Fruit fly (Drosophila melanogaster) Kc167 (cell line): Measurements from ENCODE around the gene CG42692.

Source experiments
- Myc ChIP-seq: fragments of >200 bp; optimal IDR thresholded peaks from 2 replicates; lab custom pipeline; 2017; ENCODE audit warnings: missing external identifiers
- Sin3A ChIP-seq: fragments of >200 bp; optimal IDR thresholded peaks from 2 replicates; lab custom pipeline; 2018; ENCODE audit warnings: missing external identifiers
- h ChIP-seq: fragments of >200 bp; optimal IDR thresholded peaks from 3 replicates; lab custom pipeline; 2018; ENCODE audit warnings: missing external identifiers
- insv ChIP-seq: fragments of >200 bp; optimal IDR thresholded peaks from 3 replicates; lab custom pipeline; 2018; ENCODE audit warnings: missing external identifiers
- psq ChIP-seq: fragments of >200 bp; optimal IDR thresholded peaks from 2 replicates; lab custom pipeline; 2017; ENCODE audit warnings: missing external identifiers
- ttk ChIP-seq: sonication (Bioruptor generic); optimal IDR thresholded peaks from 2 replicates; lab custom pipeline; 2017; ENCODE audit warnings: missing external identifiers

CG42692 gene

DNA sequence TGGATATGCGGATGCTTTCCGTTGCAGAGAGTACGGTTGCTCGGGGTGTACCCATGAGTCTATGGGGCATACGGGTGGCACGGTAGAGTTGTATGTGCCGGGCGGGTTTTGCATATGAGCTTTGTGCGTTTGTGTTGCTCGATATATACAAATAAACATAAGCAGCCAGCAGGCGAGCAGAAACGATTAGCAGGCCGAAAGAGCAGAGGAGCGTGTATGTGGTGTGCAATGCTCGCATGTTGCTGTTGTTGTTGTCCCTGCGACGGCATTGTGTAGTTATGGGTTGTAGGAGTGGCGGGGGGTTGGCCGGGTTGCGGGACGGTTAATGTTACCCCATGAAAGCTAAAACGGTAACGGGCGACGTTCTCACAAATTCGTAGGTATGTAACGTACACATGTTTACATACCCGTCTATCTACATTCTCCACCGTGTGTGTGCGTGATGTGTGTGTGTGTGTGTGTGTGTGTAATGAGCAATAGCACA lies 13.8 kb downstream of the CG42692 start:
- no peak for TF ChIP-seq Myc (lab: Kevin White, UChicago)
- TF ChIP-seq Sin3A (lab: Kevin White, UChicago): no peak
- TF ChIP-seq h (lab: Kevin White, UChicago): no peak
- no peak for TF ChIP-seq insv (lab: Kevin White, UChicago)
- TF ChIP-seq ttk (lab: Kevin White, UChicago): no peak
- no peak for TF ChIP-seq psq (lab: Kevin White, UChicago)

DNA sequence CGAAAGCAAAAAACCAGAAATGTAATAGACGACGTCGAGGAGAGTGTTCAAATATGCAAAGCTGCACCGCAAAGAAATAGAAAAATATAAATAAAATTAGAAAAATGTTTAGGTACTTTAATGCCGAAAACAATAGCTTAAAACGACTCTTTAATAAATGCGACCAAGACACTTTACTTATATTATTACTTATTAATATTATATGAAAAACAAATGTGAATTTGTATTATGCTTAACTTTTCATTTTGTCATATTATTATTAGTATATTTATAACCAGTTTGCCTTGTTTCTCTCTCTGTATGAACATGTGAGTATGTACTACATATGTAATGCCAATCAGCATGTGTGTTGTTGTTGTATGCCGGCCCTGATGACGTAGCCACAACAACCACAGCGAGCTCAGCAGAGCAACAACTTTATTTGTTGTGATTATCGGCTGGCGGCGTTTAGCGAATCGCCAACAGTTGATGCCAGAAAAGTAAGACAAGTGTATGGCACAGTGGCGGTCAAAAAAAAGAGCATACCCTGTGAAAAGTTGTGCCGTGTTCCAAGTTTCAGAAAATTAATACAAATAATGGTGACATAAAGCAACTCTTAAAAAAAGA lies 14.3 kb downstream of the CG42692 start:
- TF ChIP-seq insv (lab: Kevin White, UChicago) (no peak), Sin3A (lab: Kevin White, UChicago) (no peak), h (lab: Kevin White, UChicago) (no peak), psq (lab: Kevin White, UChicago) (no peak), Myc (lab: Kevin White, UChicago) (no peak), ttk (lab: Kevin White, UChicago) (no peak)

DNA sequence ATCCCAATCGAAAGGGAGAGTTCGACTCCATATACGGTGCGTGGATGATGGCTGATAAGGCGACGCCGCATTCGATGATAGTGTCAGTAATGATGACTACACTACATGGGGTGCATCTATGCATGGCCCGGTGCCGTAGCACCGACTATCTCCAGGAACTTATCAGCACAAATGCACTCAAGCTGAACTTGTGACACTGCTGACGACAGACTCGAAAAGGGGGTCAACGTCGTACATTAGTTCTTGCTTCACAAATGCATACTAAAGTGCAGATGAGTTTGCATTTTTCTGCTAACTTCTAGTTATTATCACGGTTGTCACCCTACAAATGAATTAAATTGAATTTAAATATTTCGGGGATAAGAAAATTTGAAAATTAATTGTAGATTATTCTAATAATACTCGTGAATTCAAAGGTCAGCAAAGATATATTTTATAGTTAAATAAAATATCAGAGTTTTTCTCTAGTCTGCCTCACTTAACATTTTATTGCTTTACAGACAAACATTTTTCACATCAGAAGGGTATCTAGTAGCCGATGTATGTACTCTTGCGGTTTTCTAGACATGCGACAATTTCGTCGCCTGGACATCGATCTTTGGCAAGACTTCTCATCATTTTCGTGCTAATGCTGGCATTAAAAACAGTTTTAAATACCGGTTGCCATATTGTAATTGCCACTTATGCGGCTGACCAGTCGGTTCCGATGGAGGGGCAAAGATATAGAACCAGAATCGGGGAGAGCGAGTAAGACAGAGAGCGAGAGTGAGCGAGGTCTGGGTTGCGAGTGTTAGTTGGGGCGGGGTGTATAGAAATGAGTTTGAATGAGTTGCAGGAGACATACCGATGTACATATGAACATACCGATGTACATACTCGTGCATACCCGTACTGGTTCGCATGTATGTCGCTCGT lies 15.5 kb downstream of the CG42692 start:
- TF ChIP-seq insv (lab: Kevin White, UChicago): no peak
- TF ChIP-seq Sin3A (lab: Kevin White, UChicago): no peak
- no peak for TF ChIP-seq h (lab: Kevin White, UChicago)
- TF ChIP-seq Myc (lab: Kevin White, UChicago): no peak
- TF ChIP-seq psq (lab: Kevin White, UChicago): no peak
- TF ChIP-seq ttk (lab: Kevin White, UChicago): no peak

DNA sequence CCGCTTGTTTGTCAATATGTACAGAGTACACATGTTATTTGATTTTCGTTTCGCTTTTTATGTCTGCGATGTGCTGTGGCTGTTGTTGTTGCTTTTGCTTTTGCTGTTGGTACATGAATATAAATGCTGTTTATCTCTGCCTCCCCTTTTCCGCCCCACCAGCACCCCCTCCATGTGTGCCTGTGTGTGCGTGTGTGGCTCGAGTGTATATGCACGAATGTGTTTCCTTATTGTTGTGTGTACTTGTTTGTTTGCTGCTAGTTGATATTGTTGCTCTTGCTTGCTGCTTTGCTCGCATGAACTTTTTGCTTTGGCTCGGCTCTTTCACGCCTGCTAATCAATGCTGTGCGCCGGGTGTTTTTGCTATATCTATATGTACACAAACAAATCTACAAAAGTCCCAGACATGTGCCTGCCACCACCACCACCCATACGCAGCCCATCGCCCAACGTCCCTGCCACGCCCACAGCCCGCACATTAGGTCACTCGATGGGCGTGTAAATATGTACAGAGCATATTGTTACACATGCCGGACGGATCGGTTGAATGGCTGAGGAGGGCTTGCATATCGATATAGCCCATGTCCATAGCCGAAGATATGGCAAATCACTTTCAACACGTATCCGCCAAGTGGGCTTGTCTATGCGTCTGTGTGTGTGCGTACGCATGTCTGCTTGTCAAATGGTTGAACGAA lies 16.3 kb downstream of the CG42692 start:
- TF ChIP-seq insv (lab: Kevin White, UChicago) (no peak), Sin3A (lab: Kevin White, UChicago) (no peak), Myc (lab: Kevin White, UChicago) (no peak), psq (lab: Kevin White, UChicago) (no peak), ttk (lab: Kevin White, UChicago) (no peak), h (lab: Kevin White, UChicago) (no peak)

DNA sequence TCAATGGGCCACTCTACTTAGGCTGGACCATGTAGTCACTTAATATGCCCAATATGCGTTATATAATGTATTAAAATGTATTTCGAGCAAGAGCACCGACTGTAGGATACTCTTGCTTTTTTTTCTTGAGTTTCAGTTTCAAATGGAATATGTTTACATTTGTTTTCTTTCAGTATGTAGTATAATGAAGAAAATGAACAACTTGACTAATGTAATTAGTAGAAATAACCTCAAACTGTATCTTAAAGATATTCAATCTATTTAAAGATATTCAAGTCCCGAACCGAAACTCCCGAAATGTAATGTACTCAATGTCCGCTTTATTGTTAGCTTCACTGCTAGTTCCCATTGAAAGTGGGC lies 16.8 kb downstream of the CG42692 start:
- TF ChIP-seq insv (lab: Kevin White, UChicago) (no peak), h (lab: Kevin White, UChicago) (no peak), psq (lab: Kevin White, UChicago) (no peak), Myc (lab: Kevin White, UChicago) (no peak), ttk (lab: Kevin White, UChicago) (no peak)

DNA sequence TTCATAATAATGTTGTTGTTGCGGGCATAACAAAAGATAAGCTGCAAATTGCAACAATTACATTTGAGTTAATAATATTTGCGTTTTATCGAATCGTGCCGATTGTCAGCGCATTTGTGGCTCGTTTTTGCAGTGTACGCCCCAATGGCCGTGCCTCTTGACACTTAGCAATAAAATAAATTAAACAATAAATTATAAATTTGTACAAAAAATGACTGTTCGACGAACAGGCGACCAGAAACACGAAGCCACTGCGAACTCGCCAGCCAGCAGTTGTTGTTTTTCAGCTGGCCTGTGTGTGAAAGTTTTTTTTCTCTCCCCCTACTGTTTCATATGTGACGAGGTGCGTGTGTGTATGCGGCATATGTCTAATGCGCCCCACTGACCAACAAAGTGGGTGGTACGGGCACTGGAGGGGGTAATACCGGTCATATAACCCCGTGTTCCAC lies 17.6 kb downstream of the CG42692 start:
- TF ChIP-seq Sin3A (lab: Kevin White, UChicago): no peak

DNA sequence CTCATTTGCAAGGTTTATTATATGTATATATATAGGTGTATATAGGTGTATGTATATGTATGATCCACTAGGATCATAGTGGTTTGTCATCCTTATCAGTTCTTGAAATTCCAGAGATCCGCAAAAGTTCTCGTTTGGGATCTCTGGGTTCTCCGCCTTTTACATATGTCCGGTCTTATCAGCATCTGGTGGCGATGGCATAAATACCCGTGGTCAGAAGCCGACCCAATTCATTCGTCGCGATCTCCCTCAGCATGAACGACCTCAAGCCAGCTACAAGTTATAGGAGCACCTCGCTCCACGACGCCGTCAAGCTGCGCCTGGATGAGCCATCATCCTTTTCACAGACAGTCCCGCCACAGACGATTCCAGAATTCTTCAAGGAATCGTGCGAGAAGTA lies 18.9 kb downstream of the CG42692 start, which contains the start of gene hll:
Gene hll, plus strand, starts transcription at position 224 of the 400 bp plus-strand sequence.
- no peak for TF ChIP-seq ttk (lab: Kevin White, UChicago)
- TF ChIP-seq Sin3A (lab: Kevin White, UChicago): no peak
- TF ChIP-seq Myc (lab: Kevin White, UChicago): no peak
- no peak for TF ChIP-seq insv (lab: Kevin White, UChicago)
- TF ChIP-seq psq (lab: Kevin White, UChicago): no peak
- no peak for TF ChIP-seq h (lab: Kevin White, UChicago)

DNA sequence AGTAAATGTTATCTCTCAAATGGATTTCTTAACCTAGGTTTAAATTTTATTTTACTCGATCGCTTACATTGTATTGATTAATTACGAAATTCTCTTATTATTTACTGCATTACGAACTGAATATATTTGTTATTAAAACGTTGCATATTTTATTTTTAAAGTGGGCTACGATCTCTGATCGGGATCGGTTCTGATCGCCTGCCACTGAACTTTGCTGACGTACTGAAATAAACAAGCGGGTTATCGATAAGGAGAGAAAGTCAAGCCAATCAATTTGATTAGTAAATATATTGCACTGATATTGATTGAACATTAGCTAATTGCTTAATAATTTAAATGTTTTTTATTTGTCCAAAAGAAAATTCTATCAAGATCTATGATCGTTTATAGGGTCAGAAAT lies 21.3 kb downstream of the CG42692 start:
- no peak for TF ChIP-seq ttk (lab: Kevin White, UChicago)
- TF ChIP-seq psq (lab: Kevin White, UChicago): no peak
- TF ChIP-seq Myc (lab: Kevin White, UChicago): no peak
- TF ChIP-seq h (lab: Kevin White, UChicago): no peak
- no peak for TF ChIP-seq insv (lab: Kevin White, UChicago)
- no peak for TF ChIP-seq Sin3A (lab: Kevin White, UChicago)

DNA sequence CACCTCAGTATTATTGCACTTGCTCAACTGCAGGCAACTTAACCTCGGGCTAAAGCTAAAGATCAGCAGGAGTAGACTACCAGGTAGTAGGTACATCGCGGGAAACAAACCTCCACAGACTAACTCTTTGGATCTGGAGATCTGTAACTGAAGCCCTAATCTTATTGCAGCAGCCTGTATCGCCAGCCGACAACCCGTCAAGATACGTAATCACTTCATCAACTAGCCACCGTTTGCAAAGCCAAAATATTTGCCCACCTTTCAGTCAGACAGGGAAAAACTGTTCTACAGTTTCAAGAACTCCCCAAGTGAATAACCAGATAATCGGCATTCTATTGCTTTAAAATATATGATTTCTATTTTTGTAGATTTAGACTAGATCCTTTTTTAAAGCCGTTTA lies 23.5 kb downstream of the CG42692 start, which contains the start of gene CG18095:
Gene CG18095, minus strand, starts transcription at position 101 of the 400 bp plus-strand sequence.
- TF ChIP-seq h (lab: Kevin White, UChicago): no peak

DNA sequence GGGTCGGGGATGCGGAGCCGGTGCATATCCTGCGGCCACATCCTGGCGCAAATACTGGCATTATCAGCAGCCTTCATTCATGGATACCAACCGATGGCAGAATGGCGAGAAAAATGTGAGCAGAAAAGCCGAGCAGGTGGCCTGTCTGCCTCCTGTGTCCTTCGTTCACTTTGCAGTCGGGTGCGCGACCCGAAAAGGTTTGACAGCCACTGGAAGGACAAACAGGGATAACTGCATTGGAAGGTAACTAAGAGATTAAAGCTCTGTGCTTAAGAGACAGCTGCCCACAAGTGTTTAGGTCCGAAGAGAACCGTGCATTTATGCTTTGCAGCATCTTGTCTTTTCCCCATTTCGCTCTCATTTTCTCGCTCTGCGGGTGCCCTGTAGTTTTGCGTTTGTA lies 30.8 kb downstream of the CG42692 start:
- TF ChIP-seq Sin3A (lab: Kevin White, UChicago) (no peak), insv (lab: Kevin White, UChicago) (no peak), ttk (lab: Kevin White, UChicago) (no peak), psq (lab: Kevin White, UChicago) (no peak), Myc (lab: Kevin White, UChicago) (no peak), h (lab: Kevin White, UChicago) (no peak)

DNA sequence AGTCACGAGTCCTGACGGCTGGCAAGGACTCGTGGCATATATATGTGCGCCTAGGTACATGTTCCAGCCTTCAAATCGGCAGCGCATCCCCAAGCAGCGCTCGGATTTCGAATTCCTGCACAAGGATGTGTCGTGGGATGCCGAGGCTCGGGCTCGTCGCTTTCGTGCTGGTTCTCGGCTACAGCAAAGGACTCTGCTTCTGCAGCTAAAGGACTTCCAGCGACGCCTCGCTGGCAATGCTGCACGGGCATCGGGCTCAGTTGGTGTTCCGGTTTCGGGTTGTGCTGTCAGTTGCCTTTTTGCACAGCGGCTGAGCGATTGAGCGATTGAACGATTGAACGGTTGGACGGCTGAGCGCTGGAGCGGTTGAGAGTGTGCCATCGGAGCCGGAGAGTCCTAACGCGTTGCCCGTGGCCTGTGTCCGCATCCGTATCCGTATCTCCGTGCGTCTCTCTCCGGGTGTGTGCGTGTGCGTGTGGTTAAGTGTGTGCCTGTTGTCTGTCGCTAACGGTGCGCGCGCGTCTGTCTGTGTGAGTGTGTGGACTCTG lies 32.1 kb downstream of the CG42692 start, which contains the start of gene nAChRalpha5:
Gene nAChRalpha5, plus strand, starts transcription at position 235 of the 548 bp plus-strand sequence.
- TF ChIP-seq Sin3A (lab: Kevin White, UChicago): no peak
- no peak for TF ChIP-seq ttk (lab: Kevin White, UChicago)
- no peak for TF ChIP-seq psq (lab: Kevin White, UChicago)
- TF ChIP-seq insv (lab: Kevin White, UChicago): no peak
- TF ChIP-seq h (lab: Kevin White, UChicago): no peak
- no peak for TF ChIP-seq Myc (lab: Kevin White, UChicago)
